Fruit fly (Drosophila melanogaster): ENCODE results near the gene SLIRP1.

The SLIRP1 gene

dm6 chrX:21322289-21322981 is 3.3 kb upstream of the SLIRP1 start (continued):
- TF ChIP-seq HHEX (GFP tag; optimal IDR thresholded peaks at IDR 0.05) (peak; percentile 65), eyg (GFP tag; optimal IDR thresholded peaks at IDR 0.05) (no peak), CG15696 (tag; optimal IDR thresholded peaks at IDR 0.05) (peak; percentile 40), CG17829 (tag; optimal IDR thresholded peaks at IDR 0.05) (peak; percentile 56), CG2875 (GFP tag; optimal IDR thresholded peaks at IDR 0.05) (no peak), CG4820 (GFP tag; optimal IDR thresholded peaks at IDR 0.05) (peak; percentile 14), hbn (GFP tag; IDR thresholded peaks at IDR 0.05; ENCODE audit: partially characterized antibody) (no peak), odd (GFP tag; optimal IDR thresholded peaks at IDR 0.05) (no peak), CG18476 (GFP tag; optimal IDR thresholded peaks at IDR 0.05) (peak; percentile 46), lab (GFP tag; optimal IDR thresholded peaks at IDR 0.05) (peak; percentile 71), ERR (GFP tag; optimal IDR thresholded peaks at IDR 0.05) (no peak), Mes4 (GFP tag; optimal IDR thresholded peaks at IDR 0.05) (no peak), CG11695 (GFP tag; IDR thresholded peaks at IDR 0.05) (peak; percentile 60; the same call in 1 of the 3 replicates), hkb (optimal IDR thresholded peaks at IDR 0.05) (no peak), hkb (GFP tag; IDR thresholded peaks at IDR 0.05) (peak; percentile 42; the same call in 1 of the 2 replicates), Atf3 (GFP tag; optimal IDR thresholded peaks at IDR 0.05) (no peak), ftz-f1 (GFP tag; optimal IDR thresholded peaks at IDR 0.05) (peak; percentile 16), sna (GFP tag; IDR thresholded peaks at IDR 0.05; ENCODE audit: partially characterized antibody) (no peak), dmrt99B (tag; optimal IDR thresholded peaks at IDR 0.05) (peak; percentile 81), CG5180 (GFP tag; optimal IDR thresholded peaks at IDR 0.05) (no peak), CG7271 (tag; optimal IDR thresholded peaks at IDR 0.05) (no peak), CG8924 (tag; optimal IDR thresholded peaks at IDR 0.05) (peak; percentile 19), Rfx (GFP tag; IDR thresholded peaks at IDR 0.05) (peak; percentile 47), emc (GFP tag; optimal IDR thresholded peaks at IDR 0.05) (no peak), CG7357 (GFP tag; IDR thresholded peaks at IDR 0.05) (0 out of 3 replicates have a peak, but pooled peaks have one; percentile 13), CG18619 (GFP tag; optimal IDR thresholded peaks at IDR 0.05) (no peak), esg (GFP tag; conservative IDR thresholded peaks at IDR 0.05) (peak; percentile 42; the same call in 1 of the 2 replicates), CG10565 (GFP tag; optimal IDR thresholded peaks at IDR 0.05) (no peak), CG12104 (GFP tag; optimal IDR thresholded peaks at IDR 0.05) (peak; percentile 73), Hmr (GFP tag; optimal IDR thresholded peaks at IDR 0.05) (no peak), Deaf1 (tag; optimal IDR thresholded peaks at IDR 0.05) (peak; percentile 28), CG33557 (GFP tag; optimal IDR thresholded peaks at IDR 0.05) (no peak), CG12744 (GFP tag; optimal IDR thresholded peaks at IDR 0.05) (no peak), CG9932 (GFP tag; IDR thresholded peaks at IDR 0.05) (0 out of 2 replicates have a peak, but pooled peaks have one; percentile 4), slbo (GFP tag; IDR thresholded peaks at IDR 0.05) (peak; percentile 27; the same call in 1 of the 2 replicates), Hand (GFP tag; optimal IDR thresholded peaks at IDR 0.05) (no peak), ro (GFP tag; IDR thresholded peaks at IDR 0.05) (no peak), crol (GFP tag; IDR thresholded peaks at IDR 0.05) (peak; percentile 43), CG10147 (GFP tag; optimal IDR thresholded peaks at IDR 0.05) (peak; percentile 54), pfk (GFP tag; optimal IDR thresholded peaks at IDR 0.05) (peak; percentile 82), CG10979 (tag; optimal IDR thresholded peaks at IDR 0.05) (peak; percentile 65), bcd (GFP tag; optimal IDR thresholded peaks at IDR 0.05) (peak; percentile 47), CG18262 (tag; optimal IDR thresholded peaks at IDR 0.05) (peak; percentile 74), CG17359 (tag; optimal IDR thresholded peaks at IDR 0.05) (peak; percentile 65), NC2β (GFP tag; optimal IDR thresholded peaks at IDR 0.05) (no peak), Med (GFP tag) (no peak), CG8290 (GFP tag; optimal IDR thresholded peaks at IDR 0.05) (no peak), CG8290 (tag; optimal IDR thresholded peaks at IDR 0.05) (no peak), CG6689 (GFP tag; IDR thresholded peaks at IDR 0.05) (peak; percentile 46), ttk (GFP tag; IDR thresholded peaks at IDR 0.05) (peak; percentile 33; the same call in 1 of the 2 replicates)

Measured in whole organism, embryonic.